Worm (Caenorhabditis elegans) whole organism, L1 larva: Measurements from ENCODE around the gene F43B10.1.

Experiments used
- F16B12.6 ChIP-seq: fragments of 150-350 bp; optimal IDR thresholded peaks from 2 replicates; lab custom pipeline; 2014; ENCODE audit warnings: missing biosample characterization, missing genetic modification characterization
- Y116A8C.19 ChIP-seq: sonication (generic microtip); optimal IDR thresholded peaks from 2 replicates; lab custom pipeline; 2016; ENCODE audit warnings: missing compliant biosample characterization, missing genetic modification characterization, borderline replicate concordance
- aly-2 ChIP-seq: fragments of 150-350 bp; optimal IDR thresholded peaks from 2 replicates; lab custom pipeline; 2014; ENCODE audit warnings: missing biosample characterization, missing genetic modification characterization
- blmp-1 ChIP-seq: fragments of 150-350 bp; optimal IDR thresholded peaks from 2 replicates; lab custom pipeline; 2014; ENCODE audit warnings: missing biosample characterization, missing genetic modification characterization
- ceh-8 ChIP-seq: fragments of 200-800 bp; sonication (Bioruptor generic); optimal IDR thresholded peaks from 2 replicates; lab custom pipeline; 2018; ENCODE audit warnings: mild to moderate bottlenecking, missing genetic modification characterization, moderate library complexity, missing compliant biosample characterization
- ceh-82 ChIP-seq, 3 experiments: fragments of 150-350 bp in 1 of 3; sonication (generic microtip) in 2 of 3; optimal IDR thresholded peaks; 2 replicates each; lab custom pipeline; 2014 to 2017; ENCODE audit warnings: missing biosample characterization in 3 of 3, missing genetic modification characterization in 3 of 3
- ceh-88 ChIP-seq: fragments of 200-800 bp; sonication (Bioruptor generic); IDR thresholded peaks from 2 replicates; pipeline ENCODE4 v1.3.6; 2022; ENCODE audit warnings: missing genetic modification characterization, missing compliant biosample characterization
- dpl-1 ChIP-seq, 3 experiments: fragments of 150-350 bp in 2 of 3; sonication (generic microtip) in 1 of 3; optimal IDR thresholded peaks; 2 replicates each; lab custom pipeline; 2014 to 2017; ENCODE audit warnings: missing biosample characterization in 3 of 3, missing genetic modification characterization in 3 of 3, missing genetic modification reagents in 3 of 3
- efl-3 ChIP-seq: fragments of 200-800 bp; sonication (Bioruptor generic); optimal IDR thresholded peaks from 2 replicates; lab custom pipeline; 2018; ENCODE audit warnings: mild to moderate bottlenecking, missing genetic modification characterization, missing compliant biosample characterization
- elt-2 ChIP-seq: sonication (generic microtip); optimal IDR thresholded peaks from 2 replicates; lab custom pipeline; 2016; ENCODE audit warnings: missing genetic modification characterization, mild to moderate bottlenecking, inconsistent platforms, missing compliant biosample characterization, missing genetic modification reagents
- ets-5 ChIP-seq: fragments of 200-800 bp; sonication (Bioruptor generic); IDR thresholded peaks from 2 replicates; pipeline ENCODE4 v1.3.6; 2022; ENCODE audit warnings: missing genetic modification characterization, missing compliant biosample characterization
- hlh-17 ChIP-seq: fragments of 200-800 bp; sonication (Bioruptor generic); optimal IDR thresholded peaks from 2 replicates; lab custom pipeline; 2018; ENCODE audit warnings: missing genetic modification characterization, mild to moderate bottlenecking, missing compliant biosample characterization, moderate library complexity, borderline replicate concordance
- hpl-2 ChIP-seq: fragments of 150-350 bp; optimal IDR thresholded peaks from 2 replicates; lab custom pipeline; 2014; ENCODE audit warnings: missing biosample characterization, missing genetic modification reagents, missing genetic modification characterization
- irx-1 ChIP-seq: sonication (generic microtip); optimal IDR thresholded peaks from 2 replicates; lab custom pipeline; 2016; ENCODE audit warnings: missing genetic modification characterization, missing compliant biosample characterization
- isw-1 ChIP-seq: fragments of 200-800 bp; sonication (Bioruptor generic); IDR thresholded peaks from 2 replicates; pipeline ENCODE4 v1.3.6; 2022; ENCODE audit warnings: missing genetic modification characterization, missing compliant biosample characterization
- lin-14 ChIP-seq: fragments of 200-800 bp; sonication (Bioruptor generic); optimal IDR thresholded peaks from 2 replicates; lab custom pipeline; 2018; ENCODE audit warnings: mild to moderate bottlenecking, missing genetic modification characterization, moderate library complexity, missing compliant biosample characterization
- lin-15B ChIP-seq: fragments of 150-350 bp; sonication (generic microtip); optimal IDR thresholded peaks from 3 replicates; lab custom pipeline; 2014; ENCODE audit warnings: missing biosample characterization, missing genetic modification characterization
- lin-35 ChIP-seq, 2 experiments: fragments of 150-350 bp; optimal IDR thresholded peaks; 2 replicates each; lab custom pipeline; 2014; ENCODE audit warnings: missing biosample characterization in 2 of 2, missing genetic modification characterization in 2 of 2, missing genetic modification reagents in 2 of 2
- lir-3 ChIP-seq: sonication (generic microtip); optimal IDR thresholded peaks from 2 replicates; lab custom pipeline; 2016; ENCODE audit warnings: mild to moderate bottlenecking, missing genetic modification characterization, moderate library complexity, missing compliant biosample characterization; ENCODE audit not compliant: poor library complexity
- nhr-11 ChIP-seq: fragments of 150-350 bp; optimal IDR thresholded peaks from 2 replicates; lab custom pipeline; 2014; ENCODE audit warnings: missing biosample characterization, missing genetic modification characterization
- nhr-12 ChIP-seq: sonication (generic microtip); optimal IDR thresholded peaks from 2 replicates; lab custom pipeline; 2017; ENCODE audit warnings: missing biosample characterization, missing genetic modification characterization
- nhr-19 ChIP-seq: fragments of 200-800 bp; sonication (Bioruptor generic); conservative IDR thresholded peaks from 2 replicates; pipeline ENCODE4 v1.3.6; 2022; ENCODE audit warnings: missing genetic modification characterization, missing compliant biosample characterization
- nhr-28 ChIP-seq: fragments of 150-350 bp; optimal IDR thresholded peaks from 2 replicates; lab custom pipeline; 2014; ENCODE audit warnings: missing biosample characterization, missing genetic modification characterization
- nhr-71 ChIP-seq: sonication (generic microtip); optimal IDR thresholded peaks from 2 replicates; lab custom pipeline; 2016; ENCODE audit warnings: mild to moderate bottlenecking, missing genetic modification characterization, moderate library complexity, missing compliant biosample characterization
- nhr-76 ChIP-seq: sonication (generic microtip); optimal IDR thresholded peaks from 2 replicates; lab custom pipeline; 2017; ENCODE audit warnings: missing biosample characterization, missing genetic modification characterization
- nhr-77 ChIP-seq: fragments of 150-350 bp; optimal IDR thresholded peaks from 2 replicates; lab custom pipeline; 2014; ENCODE audit warnings: missing biosample characterization, missing genetic modification characterization
- nhr-85 ChIP-seq: sonication (generic microtip); peaks from one replicate; lab custom pipeline; 2016; ENCODE audit warnings: missing genetic modification characterization, inconsistent platforms, missing compliant biosample characterization
- nhr-90 ChIP-seq: sonication (generic microtip); optimal IDR thresholded peaks from 2 replicates; lab custom pipeline; 2016; ENCODE audit warnings: mild to moderate bottlenecking, missing genetic modification characterization, missing compliant biosample characterization; ENCODE audit not compliant: poor library complexity
- pax-3 ChIP-seq: fragments of 200-800 bp; sonication (Bioruptor generic); optimal IDR thresholded peaks from 2 replicates; lab custom pipeline; 2018; ENCODE audit warnings: mild to moderate bottlenecking, missing genetic modification characterization, moderate library complexity, missing compliant biosample characterization
- snpc-4 ChIP-seq: fragments of 150-350 bp; optimal IDR thresholded peaks from 2 replicates; lab custom pipeline; 2014; ENCODE audit warnings: missing biosample characterization, missing genetic modification characterization
- snu-23 ChIP-seq: sonication (generic microtip); optimal IDR thresholded peaks from 2 replicates; lab custom pipeline; 2016; ENCODE audit warnings: missing genetic modification characterization, missing compliant biosample characterization
- sox-4 ChIP-seq: sonication (generic microtip); optimal IDR thresholded peaks from 2 replicates; lab custom pipeline; 2016; ENCODE audit warnings: missing genetic modification characterization, missing compliant biosample characterization
- swsn-7 ChIP-seq: sonication (generic microtip); optimal IDR thresholded peaks from 2 replicates; lab custom pipeline; 2016; ENCODE audit warnings: missing genetic modification characterization, missing compliant biosample characterization
- tbx-2 ChIP-seq: sonication (generic microtip); optimal IDR thresholded peaks from 2 replicates; lab custom pipeline; 2016; ENCODE audit warnings: missing genetic modification characterization, missing compliant biosample characterization
- tlp-1 ChIP-seq: fragments of 150-350 bp; optimal IDR thresholded peaks from 2 replicates; lab custom pipeline; 2014; ENCODE audit warnings: missing biosample characterization, missing genetic modification characterization
- unc-62 ChIP-seq: fragments of 150-350 bp; optimal IDR thresholded peaks from 2 replicates; lab custom pipeline; 2014; ENCODE audit warnings: missing biosample characterization, missing genetic modification reagents, missing genetic modification characterization
- vab-15 ChIP-seq: sonication (generic microtip); optimal IDR thresholded peaks from 2 replicates; lab custom pipeline; 2017; ENCODE audit warnings: missing genotype, mild to moderate bottlenecking, missing genetic modification characterization, missing compliant biosample characterization
- zag-1 ChIP-seq: fragments of 150-350 bp; optimal IDR thresholded peaks from 2 replicates; lab custom pipeline; 2014; ENCODE audit warnings: missing biosample characterization, missing genetic modification characterization
- zip-4 ChIP-seq: fragments of 200-800 bp; sonication (Bioruptor generic); optimal IDR thresholded peaks from 2 replicates; lab custom pipeline; 2018; ENCODE audit warnings: mild to moderate bottlenecking, missing genetic modification characterization, moderate library complexity, missing compliant biosample characterization

The F43B10.1 gene

DNA sequence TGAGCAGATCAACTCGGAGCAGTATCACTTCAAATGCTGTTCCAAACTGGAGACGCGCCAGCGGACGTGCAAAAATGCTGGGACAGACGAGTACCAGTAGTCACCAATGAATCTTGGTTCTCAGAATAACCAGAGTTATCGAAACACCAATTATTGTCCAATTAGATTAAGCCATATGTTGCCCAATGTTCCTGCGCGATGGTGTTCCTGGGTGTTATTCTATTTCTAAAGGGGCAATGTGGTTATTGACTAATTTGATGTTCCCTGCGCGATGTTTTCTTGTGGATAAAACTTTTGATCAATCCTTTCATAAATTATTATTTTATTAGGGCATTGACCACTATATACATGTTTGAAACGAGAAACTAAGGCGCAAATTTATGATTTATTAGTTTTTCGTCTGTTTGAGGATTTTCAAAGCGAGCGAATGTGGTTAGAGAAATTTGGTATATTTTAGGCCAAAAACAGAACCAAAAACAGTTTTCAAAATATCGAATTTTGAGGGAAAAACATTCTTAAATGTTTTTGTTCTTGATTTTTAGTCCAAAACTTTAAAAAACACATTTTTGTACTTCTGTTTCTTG is 19.4 kb upstream of the F43B10.1 start (continued):
- TF ChIP-seq nhr-71 (tag; lab: Kevin White, UChicago) (peak; percentile 98), nhr-11 (tag; lab: Kevin White, UChicago) (peak; percentile 98), dpl-1 (GFP tag; optimal IDR thresholded peaks at IDR 0.05; lab: Kevin White, UChicago) (peak; percentile 45 to 67 (median 55)), ceh-82 (tag; optimal IDR thresholded peaks at IDR 0.05; lab: Kevin White, UChicago) (peak; percentile 99 to 100 (median 99)), pax-3 (peak; percentile 94), tlp-1 (tag; lab: Kevin White, UChicago) (no peak), nhr-12 (tag; lab: Kevin White, UChicago) (peak; percentile 82), hlh-17 (no peak), blmp-1 (peak; percentile 58), ceh-88 (peak; percentile 97), lir-3 (tag; lab: Kevin White, UChicago) (peak; percentile 92), nhr-19 (GFP tag; lab: Robert Waterston, UW) (peak; percentile 98), hpl-2 (GFP tag; lab: Kevin White, UChicago) (peak; percentile 98), lin-14 (GFP tag; lab: Kevin White, UChicago) (peak; percentile 97), nhr-28 (tag; lab: Kevin White, UChicago) (peak; percentile 27), nhr-85 (tag; lab: Kevin White, UChicago) (peak; percentile 97), Y116A8C.19 (tag; lab: Kevin White, UChicago) (peak; percentile 20), nhr-90 (tag; lab: Kevin White, UChicago) (peak; percentile 99), isw-1 (GFP tag; lab: Robert Waterston, UW) (peak; percentile 88), nhr-77 (peak; percentile 98), lin-15B (tag; lab: Kevin White, UChicago) (peak; percentile 57), snu-23 (GFP tag; lab: Kevin White, UChicago) (peak; percentile 100), vab-15 (tag; lab: Kevin White, UChicago) (peak; percentile 78), aly-2 (tag; lab: Kevin White, UChicago) (peak; percentile 97), F16B12.6 (tag; lab: Kevin White, UChicago) (peak; percentile 45), tbx-2 (tag; lab: Kevin White, UChicago) (peak; percentile 98), ceh-8 (GFP tag; lab: Kevin White, UChicago) (peak; percentile 99), nhr-76 (tag; lab: Kevin White, UChicago) (peak; percentile 79), efl-3 (GFP tag; lab: Kevin White, UChicago) (peak; percentile 94), swsn-7 (peak; percentile 98), snpc-4 (tag; lab: Kevin White, UChicago) (peak; percentile 93), unc-62 (GFP tag; lab: Kevin White, UChicago) (no peak), irx-1 (tag; lab: Kevin White, UChicago) (peak; percentile 98)
- TF ChIP-seq, all 84 proteins: peak for 76

DNA sequence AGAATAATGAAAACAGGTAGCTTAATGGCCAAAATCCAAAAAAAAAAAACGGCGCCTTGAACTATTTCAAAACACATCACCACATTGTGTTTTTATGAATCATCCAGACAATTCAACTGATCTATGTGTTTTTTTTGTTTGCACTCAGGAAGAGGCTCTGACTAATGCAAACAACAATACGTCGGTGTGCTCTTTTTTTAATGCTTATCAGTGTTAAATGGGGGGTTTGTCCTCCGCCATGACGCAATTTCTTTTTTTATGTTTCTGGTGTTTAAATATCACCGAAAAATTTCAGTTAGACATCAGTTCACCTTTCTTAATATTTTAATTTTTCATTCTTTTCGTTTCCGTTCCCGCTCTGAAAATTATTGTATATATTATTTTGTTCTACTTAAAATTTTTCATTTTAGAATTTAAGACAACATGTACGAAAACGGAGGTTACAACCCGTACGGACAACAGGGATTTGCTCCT is 16.5 kb upstream of the F43B10.1 start, which contains the start of gene F22H10.2:
F22H10.2 (plus strand) TSS at position 424 of the 474 bp plus-strand sequence.
- peak in 1 of 2 experiments; percentile 18 for TF ChIP-seq lin-35 (GFP tag; optimal IDR thresholded peaks at IDR 0.05; lab: Kevin White, UChicago)
- TF ChIP-seq elt-2 (tag; lab: Kevin White, UChicago), result peak; percentile 6
- TF ChIP-seq nhr-71 (tag; lab: Kevin White, UChicago), result peak; percentile 29
- TF ChIP-seq ets-5 (GFP tag; lab: Robert Waterston, UW), result no peak

DNA sequence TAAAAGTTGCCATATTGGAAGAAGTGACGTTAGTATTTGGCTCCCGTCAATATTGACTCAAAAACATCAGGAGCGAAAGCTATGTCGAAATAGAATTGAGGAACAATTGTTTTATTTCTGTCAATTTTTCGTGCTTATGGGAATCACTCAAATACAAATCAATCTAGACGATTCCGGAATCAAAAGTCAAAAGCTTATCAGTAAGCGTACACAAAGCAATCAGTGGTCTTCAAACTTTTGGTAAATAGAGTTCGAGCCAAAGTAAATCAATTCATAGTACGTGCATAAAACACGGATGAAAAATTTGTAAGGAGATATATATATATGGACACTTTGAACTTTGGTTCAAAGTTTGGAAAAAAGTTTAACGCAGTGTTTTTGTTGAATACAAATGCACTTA is 15.5 kb upstream of the F43B10.1 start:
- TF ChIP-seq tlp-1 (tag; lab: Kevin White, UChicago) (no peak), zag-1 (no peak), snpc-4 (tag; lab: Kevin White, UChicago) (no peak), sox-4 (no peak), lin-14 (GFP tag; lab: Kevin White, UChicago) (no peak), nhr-19 (GFP tag; lab: Robert Waterston, UW) (no peak), irx-1 (tag; lab: Kevin White, UChicago) (no peak), zip-4 (GFP tag; lab: Kevin White, UChicago) (no peak)
